Worm (Caenorhabditis elegans): ENCODE results near the gene hsp-25.
A peak's percentile ranks its signal among the peaks of the same experiment; 100 is the strongest.

ce11 chrX:6041995-6042481, 2.6 kb upstream of the hsp-25 start:
- TF ChIP-seq pqm-1 (tag; optimal IDR thresholded peaks at IDR 0.05) (peak; percentile 81), egl-27 (tag; optimal IDR thresholded peaks at IDR 0.05) (peak; percentile 49)

Measured in whole organism, L3 larva.